Worm (Caenorhabditis elegans) whole organism, midembryonic: ENCODE measurements around the gene decr-1.3.

ENCODE experiments used
- T22C8.4 ChIP-seq: fragments of 200-800 bp; sonication (Bioruptor generic); IDR thresholded peaks from 2 replicates; pipeline ENCODE4 v1.3.6; 2022; ENCODE audit warnings: missing genetic modification characterization, missing compliant biosample characterization
- cog-1 ChIP-seq: sonication (generic microtip); optimal IDR thresholded peaks from 2 replicates; lab custom pipeline; 2016; ENCODE audit warnings: missing genetic modification characterization, missing compliant biosample characterization
- flt-1 ChIP-seq: fragments of 200-800 bp; sonication (Bioruptor generic); IDR thresholded peaks from 2 replicates; pipeline ENCODE4 v1.3.6; 2022; ENCODE audit warnings: missing genetic modification characterization, missing compliant biosample characterization
- klf-2 ChIP-seq: fragments of 200-800 bp; sonication (Bioruptor generic); conservative IDR thresholded peaks from 2 replicates; pipeline ENCODE4 v1.3.6; 2022; ENCODE audit warnings: missing genetic modification reagents, missing genetic modification characterization, missing compliant biosample characterization
- med-1 ChIP-seq: sonication (generic microtip); optimal IDR thresholded peaks from 2 replicates; lab custom pipeline; 2017; ENCODE audit warnings: missing genetic modification characterization, mild to moderate bottlenecking, missing compliant biosample characterization, antibody characterized with exemption, missing genetic modification reagents; ENCODE audit not compliant: insufficient read depth
- ref-1 ChIP-seq: fragments of 200-800 bp; sonication (Bioruptor generic); conservative IDR thresholded peaks from 2 replicates; pipeline ENCODE4 v1.3.6; 2022; ENCODE audit warnings: missing genetic modification reagents, missing genetic modification characterization, missing compliant biosample characterization
- tab-1 ChIP-seq: fragments of 200-800 bp; sonication (Bioruptor generic); IDR thresholded peaks from 2 replicates; pipeline ENCODE4 v1.3.6; 2022; ENCODE audit warnings: missing genetic modification characterization, missing compliant biosample characterization
- ztf-23 ChIP-seq: fragments of 200-800 bp; sonication (Bioruptor generic); IDR thresholded peaks from 2 replicates; pipeline ENCODE4 v1.3.6; 2022; ENCODE audit warnings: missing genetic modification reagents, missing genetic modification characterization, missing compliant biosample characterization
- ztf-29 ChIP-seq: fragments of 200-800 bp; sonication (Bioruptor generic); IDR thresholded peaks from 2 replicates; pipeline ENCODE4 v1.3.6; 2022; ENCODE audit warnings: missing genetic modification reagents, missing genetic modification characterization, missing compliant biosample characterization

decr-1.3 gene

ce11 chrII:8126132-8126531 is 47.2 kb downstream of the decr-1.3 start:
- TF ChIP-seq T22C8.4 (GFP tag; lab: Robert Waterston, UW) = peak; percentile 52
- TF ChIP-seq flt-1 (GFP tag; lab: Robert Waterston, UW) = no peak
- TF ChIP-seq ztf-23 (GFP tag; lab: Robert Waterston, UW) = no peak
- TF ChIP-seq ref-1 (GFP tag; lab: Robert Waterston, UW) = no peak
- no peak for TF ChIP-seq cog-1 (tag; lab: Kevin White, UChicago)
- peak; percentile 19; the same call in 1 of the 2 replicates for TF ChIP-seq klf-2 (GFP tag; lab: Robert Waterston, UW)
- 0 out of 2 replicates have a peak, but pooled peaks have one; percentile 14 for TF ChIP-seq tab-1 (GFP tag; lab: Robert Waterston, UW)
- TF ChIP-seq ztf-29 (GFP tag; lab: Robert Waterston, UW) = no peak

ce11 chrII:8125439-8125838 is 47.9 kb downstream of the decr-1.3 start:
- TF ChIP-seq ztf-23 (GFP tag; lab: Robert Waterston, UW) (no peak), cog-1 (tag; lab: Kevin White, UChicago) (no peak), flt-1 (GFP tag; lab: Robert Waterston, UW) (no peak), T22C8.4 (GFP tag; lab: Robert Waterston, UW) (no peak), ref-1 (GFP tag; lab: Robert Waterston, UW) (no peak), tab-1 (GFP tag; lab: Robert Waterston, UW) (no peak), klf-2 (GFP tag; lab: Robert Waterston, UW) (no peak), med-1 (GFP tag; lab: Kevin White, UChicago) (no peak)

ce11 chrII:8124867-8125266 is 48.5 kb downstream of the decr-1.3 start, which contains the start of gene ire-1:
Gene ire-1 (minus strand): TSS chrII:8124910.
- TF ChIP-seq klf-2 (GFP tag; lab: Robert Waterston, UW) = no peak
- no peak for TF ChIP-seq cog-1 (tag; lab: Kevin White, UChicago)
- TF ChIP-seq ztf-23 (GFP tag; lab: Robert Waterston, UW) = no peak
- TF ChIP-seq ref-1 (GFP tag; lab: Robert Waterston, UW) = no peak
- TF ChIP-seq T22C8.4 (GFP tag; lab: Robert Waterston, UW) = no peak
- TF ChIP-seq med-1 (GFP tag; lab: Kevin White, UChicago) = no peak
- TF ChIP-seq tab-1 (GFP tag; lab: Robert Waterston, UW) = no peak
- no peak for TF ChIP-seq ztf-29 (GFP tag; lab: Robert Waterston, UW)
- no peak for TF ChIP-seq flt-1 (GFP tag; lab: Robert Waterston, UW)
